Worm (Caenorhabditis elegans) whole organism, L1 larva: ENCODE results near the gene cutl-29.

Experiments used
- C04F5.9 ChIP-seq: sonication (generic microtip); optimal IDR thresholded peaks from 2 replicates; lab custom pipeline; 2016; ENCODE audit warnings: missing genetic modification characterization, missing compliant biosample characterization
- C34B4.2 ChIP-seq: sonication (generic microtip); optimal IDR thresholded peaks from 2 replicates; lab custom pipeline; 2017; ENCODE audit warnings: mild to moderate bottlenecking, missing genetic modification characterization, missing compliant biosample characterization
- Y116A8C.19 ChIP-seq: sonication (generic microtip); optimal IDR thresholded peaks from 2 replicates; lab custom pipeline; 2016; ENCODE audit warnings: missing compliant biosample characterization, missing genetic modification characterization, borderline replicate concordance
- aha-1 ChIP-seq: fragments of 150-350 bp; optimal IDR thresholded peaks from 2 replicates; lab custom pipeline; 2014; ENCODE audit warnings: missing biosample characterization, missing genetic modification characterization
- aly-2 ChIP-seq: fragments of 150-350 bp; optimal IDR thresholded peaks from 2 replicates; lab custom pipeline; 2014; ENCODE audit warnings: missing biosample characterization, missing genetic modification characterization
- ceh-63 ChIP-seq: fragments of 200-800 bp; sonication (Bioruptor generic); optimal IDR thresholded peaks from 2 replicates; lab custom pipeline; 2018; ENCODE audit warnings: mild to moderate bottlenecking, missing genetic modification characterization, missing compliant biosample characterization
- dpl-1 ChIP-seq, 3 experiments: fragments of 150-350 bp in 2 of 3; sonication (generic microtip) in 1 of 3; optimal IDR thresholded peaks; 2 replicates each; lab custom pipeline; 2014 to 2017; ENCODE audit warnings: missing biosample characterization in 3 of 3, missing genetic modification characterization in 3 of 3, missing genetic modification reagents in 3 of 3
- efl-1 ChIP-seq, 4 experiments: fragments of 150-350 bp; optimal IDR thresholded peaks in 3 of 4; peaks in 1 of 4; 1 replicate in 1 of 4; 2 replicates in 3 of 4; lab custom pipeline; 2014; ENCODE audit warnings: missing biosample characterization in 2 of 4, missing genetic modification characterization in 2 of 4, missing genetic modification reagents in 2 of 4
- efl-3 ChIP-seq: fragments of 200-800 bp; sonication (Bioruptor generic); optimal IDR thresholded peaks from 2 replicates; lab custom pipeline; 2018; ENCODE audit warnings: mild to moderate bottlenecking, missing genetic modification characterization, missing compliant biosample characterization
- egl-27 ChIP-seq, 2 experiments: fragments of 150-350 bp in 1 of 2; sonication (generic microtip); optimal IDR thresholded peaks; 3 replicates each; lab custom pipeline; 2017 to 2018; ENCODE audit warnings: missing biosample characterization in 2 of 2, missing genetic modification characterization in 2 of 2, missing genetic modification reagents in 2 of 2
- hlh-4 ChIP-seq: sonication (generic microtip); optimal IDR thresholded peaks from 2 replicates; lab custom pipeline; 2016; ENCODE audit warnings: mild to moderate bottlenecking, missing genetic modification characterization, missing compliant biosample characterization
- lin-14 ChIP-seq: fragments of 200-800 bp; sonication (Bioruptor generic); optimal IDR thresholded peaks from 2 replicates; lab custom pipeline; 2018; ENCODE audit warnings: mild to moderate bottlenecking, missing genetic modification characterization, moderate library complexity, missing compliant biosample characterization
- lin-35 ChIP-seq, 2 experiments: fragments of 150-350 bp; optimal IDR thresholded peaks; 2 replicates each; lab custom pipeline; 2014; ENCODE audit warnings: missing biosample characterization in 2 of 2, missing genetic modification characterization in 2 of 2, missing genetic modification reagents in 2 of 2
- lin-39 ChIP-seq: fragments of 150-350 bp; optimal IDR thresholded peaks from 2 replicates; lab custom pipeline; 2014; ENCODE audit warnings: missing biosample characterization, missing genetic modification reagents, missing genetic modification characterization
- lir-3 ChIP-seq: sonication (generic microtip); optimal IDR thresholded peaks from 2 replicates; lab custom pipeline; 2016; ENCODE audit warnings: mild to moderate bottlenecking, missing genetic modification characterization, moderate library complexity, missing compliant biosample characterization; ENCODE audit not compliant: poor library complexity
- lsy-2 ChIP-seq, 2 experiments: fragments of 150-350 bp; optimal IDR thresholded peaks; 2 replicates each; lab custom pipeline; 2014; ENCODE audit warnings: missing biosample characterization in 2 of 2, missing genetic modification characterization in 2 of 2
- mab-9 ChIP-seq: fragments of 200-800 bp; sonication (Bioruptor generic); IDR thresholded peaks from 2 replicates; pipeline ENCODE4 v1.3.6; 2022; ENCODE audit warnings: missing genetic modification reagents, missing genetic modification characterization, missing compliant biosample characterization
- mef-2 ChIP-seq: fragments of 150-350 bp; optimal IDR thresholded peaks from 2 replicates; lab custom pipeline; 2014; ENCODE audit warnings: missing biosample characterization, missing genetic modification characterization
- mep-1 ChIP-seq: fragments of 150-350 bp; optimal IDR thresholded peaks from 2 replicates; lab custom pipeline; 2014; ENCODE audit warnings: missing biosample characterization, missing genetic modification characterization
- nhr-19 ChIP-seq: fragments of 200-800 bp; sonication (Bioruptor generic); conservative IDR thresholded peaks from 2 replicates; pipeline ENCODE4 v1.3.6; 2022; ENCODE audit warnings: missing genetic modification characterization, missing compliant biosample characterization
- nhr-28 ChIP-seq: fragments of 150-350 bp; optimal IDR thresholded peaks from 2 replicates; lab custom pipeline; 2014; ENCODE audit warnings: missing biosample characterization, missing genetic modification characterization
- nhr-47 ChIP-seq: sonication (generic microtip); optimal IDR thresholded peaks from 2 replicates; lab custom pipeline; 2016; ENCODE audit warnings: mild to moderate bottlenecking, missing genetic modification characterization, moderate library complexity, missing compliant biosample characterization
- nhr-77 ChIP-seq: fragments of 150-350 bp; optimal IDR thresholded peaks from 2 replicates; lab custom pipeline; 2014; ENCODE audit warnings: missing biosample characterization, missing genetic modification characterization
- nhr-90 ChIP-seq: sonication (generic microtip); optimal IDR thresholded peaks from 2 replicates; lab custom pipeline; 2016; ENCODE audit warnings: mild to moderate bottlenecking, missing genetic modification characterization, missing compliant biosample characterization; ENCODE audit not compliant: poor library complexity
- pax-3 ChIP-seq: fragments of 200-800 bp; sonication (Bioruptor generic); optimal IDR thresholded peaks from 2 replicates; lab custom pipeline; 2018; ENCODE audit warnings: mild to moderate bottlenecking, missing genetic modification characterization, moderate library complexity, missing compliant biosample characterization
- pqm-1 ChIP-seq: sonication (generic microtip); optimal IDR thresholded peaks from 3 replicates; lab custom pipeline; 2017; ENCODE audit warnings: missing biosample characterization, missing genetic modification characterization
- sox-4 ChIP-seq: sonication (generic microtip); optimal IDR thresholded peaks from 2 replicates; lab custom pipeline; 2016; ENCODE audit warnings: missing genetic modification characterization, missing compliant biosample characterization
- sup-37 ChIP-seq: fragments of 200-800 bp; sonication (Bioruptor generic); optimal IDR thresholded peaks from 2 replicates; lab custom pipeline; 2018; ENCODE audit warnings: mild to moderate bottlenecking, missing genetic modification characterization, missing compliant biosample characterization
- swsn-7 ChIP-seq: sonication (generic microtip); optimal IDR thresholded peaks from 2 replicates; lab custom pipeline; 2016; ENCODE audit warnings: missing genetic modification characterization, missing compliant biosample characterization
- tlp-1 ChIP-seq: fragments of 150-350 bp; optimal IDR thresholded peaks from 2 replicates; lab custom pipeline; 2014; ENCODE audit warnings: missing biosample characterization, missing genetic modification characterization
- unc-130 ChIP-seq: fragments of 150-350 bp; optimal IDR thresholded peaks from 2 replicates; lab custom pipeline; 2017; ENCODE audit warnings: missing biosample characterization, missing genetic modification characterization, inconsistent platforms
- unc-86 ChIP-seq: sonication (generic microtip); optimal IDR thresholded peaks from 2 replicates; lab custom pipeline; 2016; ENCODE audit warnings: missing genetic modification characterization, missing compliant biosample characterization
- zag-1 ChIP-seq: fragments of 150-350 bp; optimal IDR thresholded peaks from 2 replicates; lab custom pipeline; 2014; ENCODE audit warnings: missing biosample characterization, missing genetic modification characterization
- zip-4 ChIP-seq: fragments of 200-800 bp; sonication (Bioruptor generic); optimal IDR thresholded peaks from 2 replicates; lab custom pipeline; 2018; ENCODE audit warnings: mild to moderate bottlenecking, missing genetic modification characterization, moderate library complexity, missing compliant biosample characterization
- ztf-11 ChIP-seq, 2 experiments: sonication (generic microtip); optimal IDR thresholded peaks; 2 replicates each; lab custom pipeline; 2016 to 2017; ENCODE audit warnings: missing genetic modification characterization in 2 of 2, missing biosample characterization in 1 of 2, missing compliant biosample characterization in 1 of 2
- ztf-4 ChIP-seq: fragments of 150-350 bp; optimal IDR thresholded peaks from 2 replicates; lab custom pipeline; 2014; ENCODE audit warnings: missing biosample characterization, missing genetic modification characterization

cutl-29 gene

ce11 chrX:8218653-8219052, 52.2 kb downstream of the cutl-29 start, which contains the start of gene K02A6.4:
Gene K02A6.4 (minus strand): TSS chrX:8218753.
- no peak for TF ChIP-seq lin-39 (tag; lab: Kevin White, UChicago)
- TF ChIP-seq lin-14 (GFP tag; lab: Kevin White, UChicago), result no peak
- TF ChIP-seq sup-37 (GFP tag; lab: Kevin White, UChicago), result no peak
- TF ChIP-seq lir-3 (tag; lab: Kevin White, UChicago), result no peak
- TF ChIP-seq efl-1 (optimal IDR thresholded peaks at IDR 0.05; lab: Kevin White, UChicago), result no peak
- no peak for TF ChIP-seq efl-1 (GFP tag; optimal IDR thresholded peaks at IDR 0.05 in 1 of 2; lab: Kevin White, UChicago)
- no peak for TF ChIP-seq unc-130 (tag; lab: Kevin White, UChicago)
- TF ChIP-seq dpl-1 (GFP tag; optimal IDR thresholded peaks at IDR 0.05; lab: Kevin White, UChicago), result no peak
- no peak for TF ChIP-seq unc-86 (tag; lab: Kevin White, UChicago)
- no peak for TF ChIP-seq sox-4 (tag; lab: Kevin White, UChicago)
- no peak for TF ChIP-seq egl-27 (tag; optimal IDR thresholded peaks at IDR 0.05; lab: Kevin White, UChicago)
- no peak for TF ChIP-seq Y116A8C.19 (tag; lab: Kevin White, UChicago)

- TF ChIP-seq nhr-19 (GFP tag; lab: Robert Waterston, UW) (no peak), efl-3 (GFP tag; lab: Kevin White, UChicago) (no peak), C34B4.2 (tag; lab: Kevin White, UChicago) (no peak), zip-4 (GFP tag; lab: Kevin White, UChicago) (no peak), mep-1 (no peak), swsn-7 (tag; lab: Kevin White, UChicago) (no peak), ceh-63 (GFP tag; lab: Kevin White, UChicago) (no peak), lsy-2 (tag; optimal IDR thresholded peaks at IDR 0.05; lab: Kevin White, UChicago) (no peak), nhr-90 (tag; lab: Kevin White, UChicago) (no peak), tlp-1 (tag; lab: Kevin White, UChicago) (no peak), aly-2 (tag; lab: Kevin White, UChicago) (no peak), mab-9 (GFP tag; lab: Robert Waterston, UW) (no peak), mef-2 (tag; lab: Kevin White, UChicago) (no peak), sox-4 (tag; lab: Kevin White, UChicago) (no peak)
These were observed 53.9 kb downstream of the cutl-29 start for ce11 chrX:8216957-8217356.

- TF ChIP-seq egl-27 (tag; optimal IDR thresholded peaks at IDR 0.05; lab: Kevin White, UChicago) (no peak), zag-1 (tag; lab: Kevin White, UChicago) (no peak), lin-14 (GFP tag; lab: Kevin White, UChicago) (no peak), nhr-77 (tag; lab: Kevin White, UChicago) (no peak), ztf-4 (tag; lab: Kevin White, UChicago) (no peak), pqm-1 (no peak), nhr-28 (tag; lab: Kevin White, UChicago) (no peak), nhr-47 (tag; lab: Kevin White, UChicago) (no peak), lin-35 (GFP tag; optimal IDR thresholded peaks at IDR 0.05; lab: Kevin White, UChicago) (no peak), pax-3 (tag; lab: Kevin White, UChicago) (no peak), ztf-11 (tag; optimal IDR thresholded peaks at IDR 0.05; lab: Kevin White, UChicago) (no peak), aha-1 (tag; lab: Kevin White, UChicago) (no peak), hlh-4 (tag; lab: Kevin White, UChicago) (no peak), C34B4.2 (tag; lab: Kevin White, UChicago) (no peak), lir-3 (tag; lab: Kevin White, UChicago) (no peak), C04F5.9 (tag; lab: Kevin White, UChicago) (no peak)
These were observed 56.3 kb downstream of the cutl-29 start, which contains the start of gene C47D2.1 for ce11 chrX:8214424-8215115. Gene C47D2.1 (plus strand): TSS chrX:8215065.
